Worm (Caenorhabditis elegans): Measurements from ENCODE around the gene C03A7.2.

The C03A7.2 gene

DNA sequence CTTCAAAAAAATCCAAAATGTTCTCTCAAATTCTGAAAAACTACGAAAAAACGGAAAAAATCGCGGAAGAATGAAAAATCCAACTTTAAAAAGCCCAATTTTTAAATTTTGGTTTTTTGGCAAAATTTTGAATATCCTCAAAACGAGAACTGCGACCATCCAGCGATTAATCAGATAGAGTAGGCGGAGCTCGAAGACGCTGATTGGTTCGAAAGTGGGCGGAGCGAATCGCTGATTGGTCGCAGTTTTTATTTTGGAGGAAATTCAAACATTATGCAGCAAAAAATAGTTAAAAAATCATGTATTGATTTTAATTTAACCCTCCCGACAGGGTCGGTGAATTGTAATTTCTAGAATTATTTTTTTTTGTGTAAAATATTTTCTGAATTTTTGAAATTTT is 32.0 kb downstream of the C03A7.2 start:
- no peak for TF ChIP-seq hmbx-1 (tag; optimal IDR thresholded peaks at IDR 0.05)
- no peak for TF ChIP-seq aly-1 (tag; optimal IDR thresholded peaks at IDR 0.05)
- TF ChIP-seq tbx-11 (GFP tag; IDR thresholded peaks at IDR 0.05), result no peak
- TF ChIP-seq tbx-37 (GFP tag; conservative IDR thresholded peaks at IDR 0.05), result no peak
- TF ChIP-seq F13C5.2 (tag; optimal IDR thresholded peaks at IDR 0.05), result no peak
- no peak for TF ChIP-seq ets-7 (tag; optimal IDR thresholded peaks at IDR 0.05)
- TF ChIP-seq flt-1 (GFP tag; IDR thresholded peaks at IDR 0.05), result no peak
- no peak for TF ChIP-seq ceh-13 (GFP tag; optimal IDR thresholded peaks at IDR 0.05)

DNA sequence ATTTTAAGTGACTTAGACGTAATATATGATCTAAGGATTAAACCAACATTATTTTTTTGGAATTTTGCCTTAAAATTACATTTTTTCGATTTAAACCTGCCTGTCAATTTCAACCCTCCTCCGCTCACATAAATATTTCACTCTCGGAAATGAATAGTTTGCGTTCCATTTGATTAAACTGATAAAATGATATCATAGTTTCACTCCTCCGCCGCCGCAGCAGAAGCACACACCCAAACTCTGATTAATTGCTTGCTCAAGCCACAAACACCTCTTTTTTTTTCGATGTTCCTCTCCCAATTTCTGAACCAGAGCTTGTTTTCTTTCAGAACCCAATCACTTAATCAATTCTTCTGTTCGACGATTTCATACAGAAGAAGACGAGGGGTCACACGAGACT is 41.3 kb downstream of the C03A7.2 start, which contains the start of gene Y49G5B.1:
Gene Y49G5B.1 (plus strand): TSS at position 324 of the 400 bp plus-strand sequence.
- TF ChIP-seq F13C5.2 (tag; optimal IDR thresholded peaks at IDR 0.05), result no peak
- no peak for TF ChIP-seq aly-1 (tag; optimal IDR thresholded peaks at IDR 0.05)
- TF ChIP-seq tbx-11 (GFP tag; IDR thresholded peaks at IDR 0.05), result no peak
- no peak for TF ChIP-seq tra-4 (tag; optimal IDR thresholded peaks at IDR 0.05)
- no peak for TF ChIP-seq flt-1 (GFP tag; IDR thresholded peaks at IDR 0.05)
- no peak for TF ChIP-seq hnd-1 (tag; optimal IDR thresholded peaks at IDR 0.05)
- TF ChIP-seq sea-1 (GFP tag; conservative IDR thresholded peaks at IDR 0.05), result no peak
- no peak for TF ChIP-seq scrt-1 (GFP tag; IDR thresholded peaks at IDR 0.05)

DNA sequence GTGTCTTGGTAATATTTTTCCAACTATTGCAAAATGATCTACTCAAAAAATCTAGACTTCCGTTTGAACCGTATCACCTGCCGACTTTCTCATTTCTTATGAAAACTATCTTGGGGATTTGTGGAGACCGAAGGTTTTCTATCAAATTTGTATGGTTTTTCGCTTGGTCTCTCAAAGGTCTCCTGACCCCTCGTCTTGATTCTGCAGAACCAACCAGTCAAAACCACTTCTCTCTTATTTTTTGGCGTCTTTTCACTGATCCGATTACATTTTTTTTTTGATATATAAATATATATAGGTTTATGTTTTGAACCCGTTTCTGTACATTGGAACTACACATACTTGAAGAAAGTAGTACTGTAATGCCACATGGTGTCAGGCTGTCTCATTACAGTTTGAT is 43.9 kb downstream of the C03A7.2 start:
- TF ChIP-seq ceh-36 (tag; optimal IDR thresholded peaks at IDR 0.05), result no peak
- TF ChIP-seq hmbx-1 (tag; optimal IDR thresholded peaks at IDR 0.05), result no peak
- no peak for TF ChIP-seq ceh-13 (GFP tag; optimal IDR thresholded peaks at IDR 0.05)
- TF ChIP-seq ets-7 (tag; optimal IDR thresholded peaks at IDR 0.05), result no peak
- no peak for TF ChIP-seq ama-1 (optimal IDR thresholded peaks at IDR 0.05)
- TF ChIP-seq hmg-4 (GFP tag; optimal IDR thresholded peaks at IDR 0.05), result no peak
- no peak for TF ChIP-seq hnd-1 (tag; optimal IDR thresholded peaks at IDR 0.05)
- no peak for TF ChIP-seq scrt-1 (GFP tag; IDR thresholded peaks at IDR 0.05)
- no peak for TF ChIP-seq pes-1 (GFP tag; IDR thresholded peaks at IDR 0.05)
- no peak for TF ChIP-seq tra-4 (tag; optimal IDR thresholded peaks at IDR 0.05)
- TF ChIP-seq aly-1 (tag; optimal IDR thresholded peaks at IDR 0.05), result no peak
- TF ChIP-seq F13C5.2 (tag; optimal IDR thresholded peaks at IDR 0.05), result no peak
- no peak for TF ChIP-seq flt-1 (GFP tag; IDR thresholded peaks at IDR 0.05)
- TF ChIP-seq sea-1 (GFP tag; conservative IDR thresholded peaks at IDR 0.05), result no peak
- TF ChIP-seq tbx-11 (GFP tag; IDR thresholded peaks at IDR 0.05), result no peak
- TF ChIP-seq tbx-37 (GFP tag; conservative IDR thresholded peaks at IDR 0.05), result no peak
- TF ChIP-seq B0310.2 (tag; optimal IDR thresholded peaks at IDR 0.05), result no peak

DNA sequence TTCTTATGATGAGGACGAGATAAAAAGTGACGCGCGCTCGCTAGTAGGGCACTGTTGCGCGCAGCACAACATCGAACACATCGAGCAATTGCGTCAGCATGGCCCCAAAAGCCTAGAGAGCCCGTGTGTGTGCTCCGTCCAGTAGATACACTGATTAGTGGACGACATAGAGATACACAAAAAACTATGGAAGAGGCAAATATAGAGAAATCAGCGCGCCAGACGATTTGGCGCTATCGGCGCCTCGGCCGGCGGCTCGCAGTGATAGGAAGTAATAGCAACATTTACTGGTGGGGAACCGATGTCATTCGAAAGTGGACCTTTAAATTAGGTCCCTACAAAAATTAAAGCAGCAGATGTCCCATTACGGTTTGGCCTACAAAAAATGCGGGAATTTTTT is 46.8 kb downstream of the C03A7.2 start:
- TF ChIP-seq hnd-1 (tag; optimal IDR thresholded peaks at IDR 0.05) (no peak), ceh-36 (tag; optimal IDR thresholded peaks at IDR 0.05) (no peak)

All from whole organism, early embryonic.